Worm (Caenorhabditis elegans) whole organism, L3 larva: ENCODE measurements around the gene B0035.21.
A peak's percentile ranks its signal among the peaks of the same experiment; 100 is the strongest.
"Not testable (repeated sequence)": the region's sequence is repeated elsewhere in the genome, so short reads cannot be mapped to it uniquely, and the experiment has no call there.

Experiments
- R02D3.7 ChIP-seq: fragments of 150-350 bp; optimal IDR thresholded peaks from 2 replicates; lab custom pipeline; 2014; ENCODE audit warnings: missing biosample characterization, missing genetic modification characterization
- ZK546.5 ChIP-seq: sonication (generic microtip); optimal IDR thresholded peaks from 2 replicates; lab custom pipeline; 2017; ENCODE audit warnings: missing biosample characterization, missing genetic modification characterization
- ama-1 ChIP-seq: fragments of 150-350 bp; optimal IDR thresholded peaks from 2 replicates; lab custom pipeline; 2018
- ceh-16 ChIP-seq: sonication (generic microtip); optimal IDR thresholded peaks from 2 replicates; lab custom pipeline; 2017; ENCODE audit warnings: missing biosample characterization, missing genetic modification characterization
- ceh-82 ChIP-seq: fragments of 150-350 bp; optimal IDR thresholded peaks from 2 replicates; lab custom pipeline; 2014; ENCODE audit warnings: missing biosample characterization, missing genetic modification characterization
- daf-12 ChIP-seq: fragments of 150-350 bp; optimal IDR thresholded peaks from 2 replicates; lab custom pipeline; 2014; ENCODE audit warnings: missing biosample characterization, missing genetic modification reagents, missing genetic modification characterization
- egl-5 ChIP-seq: fragments of 150-350 bp; optimal IDR thresholded peaks from 2 replicates; lab custom pipeline; 2017; ENCODE audit warnings: missing biosample characterization, missing genetic modification reagents, missing genetic modification characterization, inconsistent platforms
- eor-1 ChIP-seq, 2 experiments: fragments of 150-350 bp; optimal IDR thresholded peaks; 2 replicates each; lab custom pipeline; 2014 to 2018; ENCODE audit warnings: missing biosample characterization in 2 of 2, missing genetic modification characterization in 2 of 2
- fkh-2 ChIP-seq: fragments of 150-350 bp; optimal IDR thresholded peaks from 2 replicates; lab custom pipeline; 2014; ENCODE audit warnings: missing biosample characterization, missing genetic modification reagents, missing genetic modification characterization
- hmg-11 ChIP-seq: sonication (generic microtip); optimal IDR thresholded peaks from 2 replicates; lab custom pipeline; 2016; ENCODE audit warnings: missing genetic modification characterization, missing compliant biosample characterization
- jun-1 ChIP-seq: fragments of 150-350 bp; optimal IDR thresholded peaks from 2 replicates; lab custom pipeline; 2014; ENCODE audit warnings: missing biosample characterization, missing genetic modification reagents, missing genetic modification characterization
- lin-15B ChIP-seq: fragments of 150-350 bp; optimal IDR thresholded peaks from 2 replicates; lab custom pipeline; 2014; ENCODE audit warnings: missing biosample characterization, missing genetic modification characterization
- lin-39 ChIP-seq: fragments of 150-350 bp; optimal IDR thresholded peaks from 2 replicates; lab custom pipeline; 2018; ENCODE audit warnings: missing biosample characterization, missing genetic modification reagents, missing genetic modification characterization
- lsy-12 ChIP-seq: sonication (generic microtip); optimal IDR thresholded peaks from 2 replicates; lab custom pipeline; 2016; ENCODE audit warnings: mild to moderate bottlenecking, missing genetic modification characterization, missing compliant biosample characterization
- mdl-1 ChIP-seq: fragments of 150-350 bp; optimal IDR thresholded peaks from 2 replicates; lab custom pipeline; 2014; ENCODE audit warnings: missing biosample characterization, missing genetic modification characterization
- mml-1 ChIP-seq: fragments of 150-350 bp; sonication (generic microtip); optimal IDR thresholded peaks from 3 replicates; lab custom pipeline; 2014; ENCODE audit warnings: missing biosample characterization, missing genetic modification characterization
- nhr-11 ChIP-seq: fragments of 150-350 bp; optimal IDR thresholded peaks from 2 replicates; lab custom pipeline; 2014; ENCODE audit warnings: missing biosample characterization, missing genetic modification characterization
- nhr-12 ChIP-seq: fragments of 150-350 bp; optimal IDR thresholded peaks from 2 replicates; lab custom pipeline; 2014; ENCODE audit warnings: missing biosample characterization, missing genetic modification characterization
- nhr-23 ChIP-seq: fragments of 150-350 bp; optimal IDR thresholded peaks from 2 replicates; lab custom pipeline; 2014; ENCODE audit warnings: missing biosample characterization, missing genetic modification reagents, missing genetic modification characterization
- nhr-25 ChIP-seq: sonication (generic microtip); optimal IDR thresholded peaks from 2 replicates; lab custom pipeline; 2017; ENCODE audit warnings: missing biosample characterization, missing genetic modification characterization
- nhr-28 ChIP-seq: fragments of 150-350 bp; optimal IDR thresholded peaks from 2 replicates; lab custom pipeline; 2014; ENCODE audit warnings: missing biosample characterization, missing genetic modification characterization
- nhr-43 ChIP-seq: sonication (generic microtip); optimal IDR thresholded peaks from 2 replicates; lab custom pipeline; 2016; ENCODE audit warnings: mild to moderate bottlenecking, missing genetic modification characterization, missing compliant biosample characterization; ENCODE audit not compliant: poor library complexity, severe bottlenecking
- nhr-67 ChIP-seq: fragments of 150-350 bp; optimal IDR thresholded peaks from 2 replicates; lab custom pipeline; 2014; ENCODE audit warnings: missing biosample characterization, missing genetic modification characterization
- nhr-77 ChIP-seq: fragments of 150-350 bp; optimal IDR thresholded peaks from 2 replicates; lab custom pipeline; 2014; ENCODE audit warnings: missing biosample characterization, missing genetic modification characterization
- pha-4 ChIP-seq: fragments of 150-350 bp; optimal IDR thresholded peaks from 2 replicates; lab custom pipeline; 2014; ENCODE audit warnings: missing biosample characterization, missing genetic modification reagents, missing genetic modification characterization
- pqm-1 ChIP-seq: fragments of 150-350 bp; optimal IDR thresholded peaks from 2 replicates; lab custom pipeline; 2017; ENCODE audit warnings: missing biosample characterization, missing genetic modification characterization, inconsistent platforms
- sea-2 ChIP-seq: fragments of 150-350 bp; sonication (generic microtip); optimal IDR thresholded peaks from 4 replicates; lab custom pipeline; 2014; ENCODE audit warnings: missing biosample characterization, missing genetic modification reagents, missing genetic modification characterization
- snpc-4 ChIP-seq: fragments of 150-350 bp; optimal IDR thresholded peaks from 2 replicates; lab custom pipeline; 2014; ENCODE audit warnings: missing biosample characterization, missing genetic modification characterization
- tbx-2 ChIP-seq: sonication (generic microtip); optimal IDR thresholded peaks from 2 replicates; lab custom pipeline; 2016; ENCODE audit warnings: mild to moderate bottlenecking, missing genetic modification characterization, missing compliant biosample characterization
- unc-62 ChIP-seq: fragments of 150-350 bp; sonication (generic microtip); optimal IDR thresholded peaks from 4 replicates; lab custom pipeline; 2014; ENCODE audit warnings: missing biosample characterization, missing genetic modification reagents, missing genetic modification characterization
- zag-1 ChIP-seq: fragments of 150-350 bp; optimal IDR thresholded peaks from 2 replicates; lab custom pipeline; 2014; ENCODE audit warnings: missing biosample characterization, missing genetic modification characterization
- ztf-11 ChIP-seq: fragments of 150-350 bp; optimal IDR thresholded peaks from 2 replicates; lab custom pipeline; 2014; ENCODE audit warnings: missing biosample characterization, missing genetic modification characterization
- ztf-4 ChIP-seq: fragments of 150-350 bp; optimal IDR thresholded peaks from 2 replicates; lab custom pipeline; 2014; ENCODE audit warnings: missing biosample characterization, missing genetic modification characterization

The B0035.21 gene

ce11 chrIV:11323666-11324065, 3.4 kb upstream of the B0035.21 start:
- TF ChIP-seq ceh-82 (tag; lab: Kevin White, UChicago) (no peak), ceh-16 (tag; lab: Kevin White, UChicago) (no peak), jun-1 (tag; lab: Kevin White, UChicago) (no peak), hmg-11 (tag; lab: Kevin White, UChicago) (no peak), zag-1 (tag; lab: Kevin White, UChicago) (no peak), lsy-12 (no peak), nhr-25 (tag; lab: Kevin White, UChicago) (no peak), egl-5 (tag; lab: Kevin White, UChicago) (no peak), pqm-1 (tag; lab: Kevin White, UChicago) (no peak), nhr-11 (no peak), lin-15B (tag; lab: Kevin White, UChicago) (no peak), tbx-2 (tag; lab: Kevin White, UChicago) (no peak), daf-12 (tag; lab: Kevin White, UChicago) (no peak), sea-2 (no peak), mdl-1 (tag; lab: Kevin White, UChicago) (no peak), nhr-28 (tag; lab: Kevin White, UChicago) (no peak), lin-39 (tag; lab: Kevin White, UChicago) (no peak), fkh-2 (tag; lab: Kevin White, UChicago) (no peak), unc-62 (GFP tag; lab: Kevin White, UChicago) (no peak), nhr-12 (no peak)

DNA sequence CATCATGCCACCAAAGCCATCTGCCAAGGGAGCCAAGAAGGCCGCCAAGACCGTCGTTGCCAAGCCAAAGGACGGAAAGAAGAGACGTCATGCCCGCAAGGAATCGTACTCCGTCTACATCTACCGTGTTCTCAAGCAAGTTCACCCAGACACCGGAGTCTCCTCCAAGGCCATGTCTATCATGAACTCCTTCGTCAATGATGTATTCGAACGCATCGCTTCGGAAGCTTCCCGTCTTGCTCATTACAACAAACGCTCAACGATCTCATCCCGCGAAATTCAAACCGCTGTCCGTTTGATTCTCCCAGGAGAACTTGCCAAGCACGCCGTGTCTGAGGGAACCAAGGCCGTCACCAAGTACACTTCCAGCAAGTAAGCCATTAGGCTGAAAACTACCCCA, 2.3 kb upstream of the B0035.21 start, which contains the start of gene his-48:
TSS of gene his-48 (plus strand) at position 5 of the 400 bp plus-strand sequence.
- not testable (repeated sequence) for TF ChIP-seq pha-4, ztf-4, R02D3.7 (tag; lab: Kevin White, UChicago)
- TF ChIP-seq, all 47 proteins: peak for 0; not testable (repeated sequence) for 47

ce11 chrIV:11329269-11329668, 2.2 kb downstream of the B0035.21 start, which contains the start of gene leo-1:
TSS of gene leo-1 (minus strand) at chrIV:11329369.
- no peak for TF ChIP-seq nhr-43 (tag; lab: Kevin White, UChicago)
- TF ChIP-seq lsy-12, result no peak
- TF ChIP-seq nhr-77 (tag; lab: Kevin White, UChicago), result no peak
- TF ChIP-seq unc-62 (GFP tag; lab: Kevin White, UChicago), result no peak

ce11 chrIV:11332751-11333150, 5.7 kb downstream of the B0035.21 start, which contains the start of gene sart-3:
TSS of gene sart-3 (minus strand) at chrIV:11332969.
- TF ChIP-seq nhr-23 (tag; lab: Kevin White, UChicago), result no peak
- no peak for TF ChIP-seq lin-39 (tag; lab: Kevin White, UChicago)
- TF ChIP-seq R02D3.7 (tag; lab: Kevin White, UChicago), result no peak
- TF ChIP-seq pha-4 (tag; lab: Kevin White, UChicago), result peak; percentile 43
- peak; percentile 24 for TF ChIP-seq lin-15B (tag; lab: Kevin White, UChicago)
- no peak for TF ChIP-seq hmg-11 (tag; lab: Kevin White, UChicago)
- TF ChIP-seq tbx-2 (tag; lab: Kevin White, UChicago), result no peak

ce11 chrIV:11336180-11336579, 9.1 kb downstream of the B0035.21 start:
- TF ChIP-seq mdl-1 (tag; lab: Kevin White, UChicago) (no peak), ZK546.5 (no peak), eor-1 (tag; optimal IDR thresholded peaks at IDR 0.05; lab: Kevin White, UChicago) (no peak), snpc-4 (no peak), nhr-25 (tag; lab: Kevin White, UChicago) (no peak), sea-2 (no peak), nhr-77 (tag; lab: Kevin White, UChicago) (no peak), mml-1 (tag; lab: Kevin White, UChicago) (no peak), lsy-12 (no peak)

DNA sequence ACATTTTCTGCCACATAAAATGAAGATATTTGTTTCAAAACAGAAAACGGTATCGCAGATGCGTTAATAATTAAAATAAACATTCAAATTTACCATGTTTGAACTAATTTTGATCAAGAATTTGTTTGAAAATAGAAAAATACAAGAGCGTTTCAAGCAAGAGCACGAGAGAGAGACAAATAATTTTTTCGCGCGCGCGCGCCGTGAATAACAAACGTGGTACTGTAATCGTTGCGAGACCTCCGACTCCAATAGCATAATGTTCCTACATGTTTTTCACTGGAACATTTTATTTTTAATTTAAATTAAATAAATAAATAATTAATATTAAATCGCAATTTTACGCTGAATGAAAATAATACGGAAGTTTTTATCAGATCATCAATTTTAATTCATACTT, 10.0 kb downstream of the B0035.21 start, which contains the start of gene F54E12.2:
TSS of gene F54E12.2 (minus strand) at position 164 of the 400 bp plus-strand sequence.
- TF ChIP-seq nhr-67 (tag; lab: Kevin White, UChicago), result no peak
- TF ChIP-seq nhr-11, result no peak
- TF ChIP-seq ama-1, result no peak
- TF ChIP-seq lsy-12, result no peak
- no peak for TF ChIP-seq ztf-11
- TF ChIP-seq nhr-77 (tag; lab: Kevin White, UChicago), result no peak
